Worm (Caenorhabditis elegans): ENCODE measurements around the gene mrck-1.

The mrck-1 gene

DNA sequence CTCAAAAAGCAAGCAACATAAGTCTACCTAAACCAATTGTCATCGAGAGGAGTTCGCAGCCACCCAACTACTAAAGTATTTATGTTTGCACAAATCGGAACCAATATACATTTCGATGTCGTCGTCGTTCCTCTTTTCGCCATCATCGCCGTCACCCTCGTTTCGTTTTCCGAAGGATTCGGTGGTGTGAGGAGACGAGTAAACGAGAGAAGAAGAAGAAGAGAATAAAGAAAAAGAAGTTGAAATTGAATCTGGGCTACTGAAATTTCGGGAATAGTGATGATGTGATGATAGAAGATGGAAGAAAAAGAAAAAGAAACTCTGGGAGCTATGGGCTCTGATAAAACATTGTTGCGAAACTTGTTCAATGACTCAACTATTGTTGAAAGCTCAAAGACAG is 1.4 kb upstream of the mrck-1 start:
- TF ChIP-seq ceh-16 (tag; optimal IDR thresholded peaks at IDR 0.05) (no peak), unc-55 (GFP tag; optimal IDR thresholded peaks at IDR 0.05) (peak; percentile 39)

DNA sequence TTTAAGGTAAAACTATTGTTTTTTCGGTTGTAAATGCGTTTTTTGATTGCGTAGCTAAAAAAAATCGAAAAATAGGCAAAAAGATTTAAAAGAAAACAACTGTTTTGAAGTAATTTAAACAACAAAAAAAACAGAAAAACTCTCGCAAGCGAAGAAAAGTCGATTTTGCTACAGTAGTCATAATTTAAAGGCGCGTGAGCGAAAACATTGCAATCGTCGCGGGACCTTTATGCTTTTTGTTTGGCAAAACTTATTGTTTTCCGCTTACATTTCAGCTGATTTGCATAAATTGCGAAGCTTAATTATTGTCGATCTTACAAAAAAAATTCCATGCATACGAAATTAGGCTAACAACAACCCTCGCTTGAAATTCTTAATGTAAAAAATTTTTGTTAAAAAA is 891 bp upstream of the mrck-1 start:
- no peak for TF ChIP-seq snpc-4 (tag; optimal IDR thresholded peaks at IDR 0.05)
- TF ChIP-seq Y55F3AM.14 (GFP tag; optimal IDR thresholded peaks at IDR 0.05): no peak
- no peak for TF ChIP-seq unc-55 (GFP tag; optimal IDR thresholded peaks at IDR 0.05)
- no peak for TF ChIP-seq unc-39 (tag; optimal IDR thresholded peaks at IDR 0.05)
- no peak for TF ChIP-seq elt-3 (tag; optimal IDR thresholded peaks at IDR 0.05)
- no peak for TF ChIP-seq sem-4 (tag; optimal IDR thresholded peaks at IDR 0.05)
- no peak for TF ChIP-seq nhr-237 (tag; optimal IDR thresholded peaks at IDR 0.05)

DNA sequence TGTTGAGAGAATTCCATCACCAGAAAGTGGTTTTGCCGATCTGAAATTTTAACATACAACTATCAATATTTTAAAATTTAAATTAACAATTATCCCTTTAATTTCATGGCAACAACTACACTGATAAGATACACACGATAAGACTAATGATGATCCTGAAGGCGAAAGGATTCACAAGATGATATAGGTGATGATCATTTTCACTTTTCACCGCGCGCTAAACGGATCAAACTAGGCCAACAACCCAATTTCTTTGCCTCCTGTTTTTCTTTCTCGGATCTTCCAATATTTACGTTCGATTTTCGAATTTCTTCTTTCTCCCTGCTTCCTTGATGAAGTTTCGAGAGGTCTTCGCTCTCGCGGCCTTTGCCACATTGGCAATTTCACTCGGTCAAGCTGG is 7.9 kb downstream of the mrck-1 start, which contains the start of gene K08B12.1:
K08B12.1 (plus strand) TSS at position 229 of the 400 bp plus-strand sequence.
- no peak for TF ChIP-seq unc-62 (GFP tag; optimal IDR thresholded peaks at IDR 0.05)
- TF ChIP-seq unc-39 (tag; optimal IDR thresholded peaks at IDR 0.05): no peak
- no peak for TF ChIP-seq mdl-1 (tag; optimal IDR thresholded peaks at IDR 0.05)
- no peak for TF ChIP-seq snpc-4 (tag; optimal IDR thresholded peaks at IDR 0.05)
- no peak for TF ChIP-seq skn-1 (tag; optimal IDR thresholded peaks at IDR 0.05)

DNA sequence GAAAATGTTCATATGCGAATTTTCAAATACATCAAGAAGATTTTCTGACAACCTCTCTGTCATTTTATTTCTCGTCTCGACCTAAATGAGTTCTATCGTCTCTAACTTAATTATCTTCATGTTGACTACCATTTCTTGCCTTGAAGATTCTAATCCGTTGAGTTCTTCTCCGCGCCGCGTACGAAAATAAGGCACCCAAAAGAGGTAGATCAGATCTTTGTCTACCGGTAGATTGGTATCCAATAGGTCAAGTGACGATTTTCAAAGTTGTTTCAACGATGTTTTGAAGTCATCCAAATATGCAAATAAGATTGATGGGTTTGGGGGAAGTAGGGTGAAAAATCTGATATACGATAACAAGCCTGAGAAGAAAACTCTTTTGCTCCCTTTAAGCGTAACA is 13.2 kb downstream of the mrck-1 start:
- TF ChIP-seq elt-1 (tag; optimal IDR thresholded peaks at IDR 0.05) (peak; percentile 95), ceh-82 (tag; optimal IDR thresholded peaks at IDR 0.05) (no peak), mbf-1 (tag; optimal IDR thresholded peaks at IDR 0.05) (no peak), unc-55 (GFP tag; optimal IDR thresholded peaks at IDR 0.05) (no peak), ceh-16 (tag; optimal IDR thresholded peaks at IDR 0.05) (peak; percentile 87), sma-9 (GFP tag; optimal IDR thresholded peaks at IDR 0.05) (peak; percentile 92), sma-9 (tag; optimal IDR thresholded peaks at IDR 0.05) (no peak), nhr-77 (tag; optimal IDR thresholded peaks at IDR 0.05) (no peak), lsy-2 (tag; optimal IDR thresholded peaks at IDR 0.05) (no peak), nhr-25 (tag; optimal IDR thresholded peaks at IDR 0.05) (peak; percentile 47)

DNA sequence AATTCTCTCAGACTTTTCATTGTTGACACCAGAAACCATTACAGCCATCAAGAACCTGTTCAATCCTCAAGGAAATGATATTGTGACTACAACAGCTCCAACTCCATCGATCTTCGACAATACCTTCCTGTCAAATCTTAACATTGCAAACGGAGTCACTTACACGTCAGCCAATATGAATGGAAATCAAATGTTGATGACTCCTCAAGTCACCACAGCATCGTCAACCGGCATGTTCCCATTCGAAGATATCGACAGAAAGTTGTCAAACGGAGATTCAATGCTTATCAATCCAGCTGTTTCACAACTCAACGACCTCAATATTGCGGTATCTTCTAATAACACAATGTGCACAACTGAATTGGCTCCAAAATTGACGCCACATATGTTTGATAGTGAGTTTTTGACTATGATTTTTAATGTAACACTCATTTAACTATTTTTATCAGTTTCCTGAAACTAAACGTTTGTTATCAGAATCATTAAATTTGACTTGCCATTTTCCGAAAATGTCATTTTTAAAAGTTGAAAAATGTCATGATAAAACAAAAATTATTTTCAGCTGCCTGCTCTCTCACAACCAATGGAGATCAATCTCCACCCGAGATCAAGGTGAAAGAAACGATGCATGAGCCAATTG is 16.0 kb downstream of the mrck-1 start:
- no peak for TF ChIP-seq gmeb-1 (tag; optimal IDR thresholded peaks at IDR 0.05)
- no peak for TF ChIP-seq R02D3.7 (tag; optimal IDR thresholded peaks at IDR 0.05)
- TF ChIP-seq nhr-23 (tag; optimal IDR thresholded peaks at IDR 0.05): no peak
- no peak for TF ChIP-seq F13H6.1 (tag; optimal IDR thresholded peaks at IDR 0.05)
- TF ChIP-seq mbf-1 (tag; optimal IDR thresholded peaks at IDR 0.05): no peak
- TF ChIP-seq lin-39 (tag; optimal IDR thresholded peaks at IDR 0.05): no peak
- no peak for TF ChIP-seq zag-1 (tag; optimal IDR thresholded peaks at IDR 0.05)
- peak; percentile 31 for TF ChIP-seq sma-9 (GFP tag; optimal IDR thresholded peaks at IDR 0.05)
- TF ChIP-seq sma-9 (tag; optimal IDR thresholded peaks at IDR 0.05): no peak
- TF ChIP-seq elt-3 (tag; optimal IDR thresholded peaks at IDR 0.05): no peak
- TF ChIP-seq fos-1 (tag; optimal IDR thresholded peaks at IDR 0.05): peak; percentile 52

DNA sequence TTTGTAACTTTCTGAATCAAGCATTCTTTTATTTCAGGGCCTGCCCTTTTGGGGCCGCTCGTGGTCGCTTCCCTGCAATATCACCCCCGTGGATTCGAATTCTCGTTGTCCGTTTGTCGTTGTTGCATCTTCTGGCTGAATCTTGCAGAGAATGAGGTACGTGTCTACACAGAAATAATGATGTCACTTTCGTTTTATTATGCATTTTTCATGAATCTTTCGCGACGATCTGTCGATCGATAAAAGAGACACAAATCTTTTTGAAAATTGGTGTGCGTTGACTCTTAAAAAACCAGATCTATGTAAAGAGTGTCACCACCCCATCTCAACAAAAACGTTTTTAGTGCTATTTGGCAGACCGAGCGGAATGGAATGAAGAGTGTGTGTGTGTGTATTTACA is 18.0 kb downstream of the mrck-1 start:
- no peak for TF ChIP-seq dmd-4 (tag; optimal IDR thresholded peaks at IDR 0.05)
- TF ChIP-seq zag-1 (tag; optimal IDR thresholded peaks at IDR 0.05): no peak
- no peak for TF ChIP-seq lin-39 (tag; optimal IDR thresholded peaks at IDR 0.05)
- TF ChIP-seq nhr-6 (tag; optimal IDR thresholded peaks at IDR 0.05): no peak
- peak; percentile 59 for TF ChIP-seq ceh-16 (tag; optimal IDR thresholded peaks at IDR 0.05)
- TF ChIP-seq nhr-23 (tag; optimal IDR thresholded peaks at IDR 0.05): no peak
- TF ChIP-seq R02D3.7 (tag; optimal IDR thresholded peaks at IDR 0.05): no peak
- peak; percentile 2 for TF ChIP-seq sma-9 (GFP tag; optimal IDR thresholded peaks at IDR 0.05)
- no peak for TF ChIP-seq sma-9 (tag; optimal IDR thresholded peaks at IDR 0.05)
- TF ChIP-seq nhr-12 (tag; optimal IDR thresholded peaks at IDR 0.05): no peak
- no peak for TF ChIP-seq unc-39 (tag; optimal IDR thresholded peaks at IDR 0.05)
- no peak for TF ChIP-seq nhr-21 (tag; optimal IDR thresholded peaks at IDR 0.05)
- TF ChIP-seq nhr-25 (tag; optimal IDR thresholded peaks at IDR 0.05): no peak
- TF ChIP-seq blmp-1 (tag; optimal IDR thresholded peaks at IDR 0.05; ENCODE audit: insufficient read depth): no peak

Measured in whole organism, L2 larva.